Worm (Caenorhabditis elegans) whole organism, mixed stage, embryonic: ENCODE data around the gene ins-8.
A peak's percentile ranks its signal among the peaks of the same experiment; 100 is the strongest.
"Not testable (repeated sequence)": the region's sequence is repeated elsewhere in the genome, so short reads cannot be mapped to it uniquely, and the experiment has no call there.

Source experiments
- M03D4.4 ChIP-seq: sonication (generic microtip); optimal IDR thresholded peaks from 2 replicates; lab custom pipeline; 2017; ENCODE audit warnings: mild to moderate bottlenecking, missing genetic modification characterization, missing compliant biosample characterization
- blmp-1 ChIP-seq: fragments of 150-350 bp; optimal IDR thresholded peaks from 2 replicates; lab custom pipeline; 2014; ENCODE audit warnings: missing biosample characterization, missing genetic modification characterization
- ceh-39 ChIP-seq: fragments of 150-350 bp; optimal IDR thresholded peaks from 2 replicates; lab custom pipeline; 2014; ENCODE audit warnings: missing biosample characterization, missing genetic modification characterization
- ceh-43 ChIP-seq: fragments of 200-800 bp; sonication (Bioruptor generic); optimal IDR thresholded peaks from 2 replicates; lab custom pipeline; 2018; ENCODE audit warnings: mild to moderate bottlenecking, missing genetic modification characterization, moderate library complexity, missing compliant biosample characterization
- ceh-83 ChIP-seq: fragments of 200-800 bp; sonication (Bioruptor generic); optimal IDR thresholded peaks from 2 replicates; lab custom pipeline; 2018; ENCODE audit warnings: mild to moderate bottlenecking, missing genetic modification characterization, missing compliant biosample characterization
- ces-1 ChIP-seq: fragments of 150-350 bp; optimal IDR thresholded peaks from 2 replicates; lab custom pipeline; 2014; ENCODE audit warnings: missing biosample characterization, missing genetic modification reagents, missing genetic modification characterization
- cnd-1 ChIP-seq: fragments of 200-800 bp; sonication (Bioruptor generic); optimal IDR thresholded peaks from 2 replicates; lab custom pipeline; 2018; ENCODE audit warnings: mild to moderate bottlenecking, missing genetic modification characterization, missing compliant biosample characterization
- elt-1 ChIP-seq: sonication (generic microtip); optimal IDR thresholded peaks from 2 replicates; lab custom pipeline; 2017; ENCODE audit warnings: missing genetic modification characterization, mild to moderate bottlenecking, missing compliant biosample characterization, antibody characterized with exemption, moderate library complexity, borderline replicate concordance; ENCODE audit not compliant: insufficient read depth
- elt-3 ChIP-seq: fragments of 150-350 bp; optimal IDR thresholded peaks from 2 replicates; lab custom pipeline; 2014; ENCODE audit warnings: missing biosample characterization, missing genetic modification characterization
- ham-2 ChIP-seq: fragments of 200-800 bp; sonication (Bioruptor generic); optimal IDR thresholded peaks from 2 replicates; lab custom pipeline; 2018; ENCODE audit warnings: mild to moderate bottlenecking, missing genetic modification characterization, missing compliant biosample characterization
- hlh-1 ChIP-seq: fragments of 150-350 bp; optimal IDR thresholded peaks from 2 replicates; lab custom pipeline; 2014; ENCODE audit warnings: missing biosample characterization, missing genetic modification reagents, missing genetic modification characterization
- lin-32 ChIP-seq: fragments of 200-800 bp; sonication (Bioruptor generic); optimal IDR thresholded peaks from 2 replicates; lab custom pipeline; 2018; ENCODE audit warnings: mild to moderate bottlenecking, missing genetic modification characterization, missing compliant biosample characterization
- lsy-2 ChIP-seq: fragments of 150-350 bp; optimal IDR thresholded peaks from 2 replicates; lab custom pipeline; 2014; ENCODE audit warnings: missing biosample characterization, missing genetic modification characterization
- mep-1 ChIP-seq: fragments of 150-350 bp; optimal IDR thresholded peaks from 2 replicates; lab custom pipeline; 2017; ENCODE audit warnings: missing biosample characterization, missing genetic modification reagents, missing genetic modification characterization, inconsistent platforms
- mls-2 ChIP-seq: sonication (generic microtip); optimal IDR thresholded peaks from 2 replicates; lab custom pipeline; 2016; ENCODE audit warnings: mild to moderate bottlenecking, missing genetic modification characterization, moderate library complexity, missing compliant biosample characterization
- nhr-12 ChIP-seq: fragments of 150-350 bp; optimal IDR thresholded peaks from 2 replicates; lab custom pipeline; 2014; ENCODE audit warnings: missing biosample characterization, missing genetic modification characterization
- nhr-2 ChIP-seq: fragments of 150-350 bp; optimal IDR thresholded peaks from 2 replicates; lab custom pipeline; 2014; ENCODE audit warnings: missing biosample characterization, missing genetic modification characterization
- nhr-237 ChIP-seq: fragments of 150-350 bp; optimal IDR thresholded peaks from 2 replicates; lab custom pipeline; 2014; ENCODE audit warnings: missing biosample characterization, missing genetic modification characterization
- nhr-28 ChIP-seq: fragments of 150-350 bp; optimal IDR thresholded peaks from 2 replicates; lab custom pipeline; 2014; ENCODE audit warnings: missing biosample characterization, missing genetic modification characterization
- nhr-76 ChIP-seq: sonication (generic microtip); optimal IDR thresholded peaks from 2 replicates; lab custom pipeline; 2017; ENCODE audit warnings: missing biosample characterization, missing genetic modification characterization
- pha-4 ChIP-seq: fragments of 150-350 bp; optimal IDR thresholded peaks from 2 replicates; lab custom pipeline; 2018; ENCODE audit warnings: missing biosample characterization, missing genetic modification reagents, missing genetic modification characterization
- sem-2 ChIP-seq: fragments of 200-800 bp; sonication (Bioruptor generic); optimal IDR thresholded peaks from 2 replicates; lab custom pipeline; 2018; ENCODE audit warnings: mild to moderate bottlenecking, missing genetic modification characterization, missing compliant biosample characterization
- snpc-4 ChIP-seq: fragments of 150-350 bp; optimal IDR thresholded peaks from 2 replicates; lab custom pipeline; 2014; ENCODE audit warnings: missing biosample characterization, missing genetic modification characterization
- sptf-1 ChIP-seq: sonication (generic microtip); optimal IDR thresholded peaks from 2 replicates; lab custom pipeline; 2017; ENCODE audit warnings: mild to moderate bottlenecking, missing genetic modification characterization, moderate library complexity, missing compliant biosample characterization
- unc-39 ChIP-seq: fragments of 150-350 bp; optimal IDR thresholded peaks from 2 replicates; lab custom pipeline; 2014; ENCODE audit warnings: missing biosample characterization, missing genetic modification characterization
- unc-62 ChIP-seq: fragments of 150-350 bp; optimal IDR thresholded peaks from 2 replicates; lab custom pipeline; 2014; ENCODE audit warnings: missing biosample characterization, missing genetic modification reagents, missing genetic modification characterization
- zip-8 ChIP-seq: fragments of 150-350 bp; optimal IDR thresholded peaks from 2 replicates; lab custom pipeline; 2014; ENCODE audit warnings: missing biosample characterization, missing genetic modification characterization

ins-8 gene

DNA sequence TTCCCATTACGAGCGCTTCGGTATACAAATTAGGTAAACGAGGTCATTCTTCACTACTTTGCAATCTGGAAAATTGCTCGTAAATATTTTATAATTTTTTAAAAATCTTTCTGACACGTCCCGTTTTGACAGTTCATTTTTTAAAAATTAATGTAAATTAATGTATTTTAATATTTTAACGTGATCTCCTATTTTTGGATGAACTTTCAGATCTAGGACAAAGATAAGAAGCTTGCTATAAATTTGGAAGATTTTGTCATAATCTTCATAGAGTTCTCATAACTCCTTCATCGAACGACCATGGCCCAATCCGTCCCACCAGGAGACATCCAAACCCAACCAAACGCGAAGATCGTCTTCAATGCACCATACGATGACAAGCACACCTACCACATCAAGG lies 8.0 kb upstream of the ins-8 start, which contains the start of gene msp-76:
Gene msp-76 (plus strand): TSS at position 301 of the 400 bp plus-strand sequence.
- not testable (repeated sequence) for TF ChIP-seq sptf-1; nhr-76 (tag; lab: Kevin White, UChicago); zip-8 (tag; lab: Kevin White, UChicago)
- TF ChIP-seq, all 35 proteins: peak for 0; not testable (repeated sequence) for 35

DNA sequence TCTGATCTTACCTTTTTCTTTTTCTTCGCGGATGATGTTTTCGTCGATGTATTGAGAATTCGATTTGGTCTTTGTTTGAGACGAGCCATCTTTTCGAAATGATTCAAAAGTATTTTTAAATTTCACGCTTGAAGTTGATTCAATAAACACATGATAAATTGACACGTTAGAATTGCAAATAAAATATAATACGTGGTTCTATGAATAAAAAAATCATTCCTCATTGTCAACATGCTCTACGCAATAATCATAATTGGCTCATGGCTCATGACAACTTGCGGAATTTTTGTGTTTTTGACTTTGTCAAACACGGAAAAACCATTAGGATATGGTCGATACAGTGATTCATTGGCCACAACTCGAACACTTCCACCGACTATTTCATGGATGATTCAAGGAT lies 2.7 kb upstream of the ins-8 start, which contains the start of the genes htas-1 and ZK1251.3:
Gene htas-1 (minus strand): TSS at position 101 of the 400 bp plus-strand sequence.
Gene ZK1251.3 (plus strand): TSS at position 226 of the 400 bp plus-strand sequence.
- TF ChIP-seq elt-3: no peak
- TF ChIP-seq nhr-2: no peak
- no peak for TF ChIP-seq sem-2 (GFP tag; lab: Kevin White, UChicago)
- no peak for TF ChIP-seq nhr-28 (tag; lab: Kevin White, UChicago)

DNA sequence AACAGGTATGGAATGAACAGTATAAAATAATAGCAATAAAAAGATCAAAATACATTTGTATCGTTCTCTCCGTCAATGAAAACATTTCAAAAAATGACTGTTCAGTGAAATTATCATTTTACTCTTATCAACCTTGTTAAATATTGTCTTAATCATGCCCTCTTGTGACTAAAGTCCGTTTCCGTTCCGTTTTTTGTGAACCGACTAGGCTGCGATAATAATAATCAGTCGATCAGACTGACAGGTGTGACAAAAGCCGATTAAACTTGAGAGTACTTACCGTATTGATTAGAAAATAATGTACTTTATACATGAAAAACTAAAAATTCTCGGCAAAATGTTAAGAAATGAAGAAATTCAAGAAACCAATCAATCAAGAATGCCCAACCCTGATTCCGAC lies 1.8 kb upstream of the ins-8 start, which contains the start of gene ins-7:
Gene ins-7 (minus strand): TSS at position 332 of the 400 bp plus-strand sequence.
- TF ChIP-seq lsy-2 (tag; lab: Kevin White, UChicago) (no peak), nhr-76 (tag; lab: Kevin White, UChicago) (no peak), ceh-39 (tag; lab: Kevin White, UChicago) (no peak), unc-62 (GFP tag; lab: Kevin White, UChicago) (no peak), nhr-237 (no peak), mep-1 (tag; lab: Kevin White, UChicago) (no peak), elt-3 (no peak), ceh-83 (GFP tag; lab: Kevin White, UChicago) (no peak), mls-2 (tag; lab: Kevin White, UChicago) (no peak), lin-32 (GFP tag; lab: Kevin White, UChicago) (no peak), sptf-1 (no peak)

DNA sequence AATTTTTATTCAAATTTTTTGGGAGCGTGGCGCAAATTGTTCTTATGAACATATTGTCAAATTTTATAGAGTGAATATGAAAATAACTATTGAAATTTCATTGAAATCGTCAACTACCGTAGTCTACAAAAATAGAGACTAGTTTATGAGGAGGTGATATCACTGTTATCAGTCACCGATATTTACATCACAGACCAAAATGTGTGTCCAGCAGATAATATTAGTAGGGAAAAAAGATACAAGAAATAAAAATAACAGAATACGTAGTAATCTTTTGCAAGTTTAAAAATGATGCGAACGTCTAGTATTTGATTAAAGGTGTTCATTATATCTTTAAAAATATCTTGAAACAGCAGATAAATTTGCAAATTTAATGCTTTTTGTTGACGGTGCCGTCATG lies 1.4 kb downstream of the ins-8 start:
- TF ChIP-seq ceh-43 (GFP tag; lab: Kevin White, UChicago) (no peak), sptf-1 (no peak), elt-3 (no peak), unc-62 (GFP tag; lab: Kevin White, UChicago) (no peak), mep-1 (tag; lab: Kevin White, UChicago) (no peak), ces-1 (GFP tag; lab: Kevin White, UChicago) (no peak), pha-4 (tag; lab: Kevin White, UChicago) (no peak), nhr-28 (tag; lab: Kevin White, UChicago) (no peak), zip-8 (tag; lab: Kevin White, UChicago) (no peak)

DNA sequence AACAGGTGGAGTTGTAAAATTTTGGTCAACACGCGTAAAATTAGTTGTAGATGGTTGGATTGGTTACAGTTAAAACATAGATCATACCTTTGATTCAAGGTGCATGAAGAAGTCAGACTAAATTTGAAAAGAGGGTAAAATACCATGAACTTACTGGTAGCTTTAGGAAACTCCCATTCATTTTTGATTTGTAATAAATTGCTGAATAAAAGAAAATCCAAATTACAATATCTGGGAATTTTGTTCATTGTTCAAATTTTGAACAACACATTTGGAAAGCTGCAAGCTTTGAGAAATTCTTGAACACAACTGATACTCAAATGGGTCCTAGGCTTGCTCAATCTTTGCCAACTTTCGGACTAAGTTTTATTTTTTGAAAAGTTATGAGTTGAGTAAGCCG lies 2.7 kb downstream of the ins-8 start:
- TF ChIP-seq zip-8 (tag; lab: Kevin White, UChicago): no peak
- TF ChIP-seq ceh-39 (tag; lab: Kevin White, UChicago): no peak
- no peak for TF ChIP-seq sptf-1
- TF ChIP-seq unc-39 (tag; lab: Kevin White, UChicago): no peak
- no peak for TF ChIP-seq lsy-2 (tag; lab: Kevin White, UChicago)
- no peak for TF ChIP-seq mep-1 (tag; lab: Kevin White, UChicago)

DNA sequence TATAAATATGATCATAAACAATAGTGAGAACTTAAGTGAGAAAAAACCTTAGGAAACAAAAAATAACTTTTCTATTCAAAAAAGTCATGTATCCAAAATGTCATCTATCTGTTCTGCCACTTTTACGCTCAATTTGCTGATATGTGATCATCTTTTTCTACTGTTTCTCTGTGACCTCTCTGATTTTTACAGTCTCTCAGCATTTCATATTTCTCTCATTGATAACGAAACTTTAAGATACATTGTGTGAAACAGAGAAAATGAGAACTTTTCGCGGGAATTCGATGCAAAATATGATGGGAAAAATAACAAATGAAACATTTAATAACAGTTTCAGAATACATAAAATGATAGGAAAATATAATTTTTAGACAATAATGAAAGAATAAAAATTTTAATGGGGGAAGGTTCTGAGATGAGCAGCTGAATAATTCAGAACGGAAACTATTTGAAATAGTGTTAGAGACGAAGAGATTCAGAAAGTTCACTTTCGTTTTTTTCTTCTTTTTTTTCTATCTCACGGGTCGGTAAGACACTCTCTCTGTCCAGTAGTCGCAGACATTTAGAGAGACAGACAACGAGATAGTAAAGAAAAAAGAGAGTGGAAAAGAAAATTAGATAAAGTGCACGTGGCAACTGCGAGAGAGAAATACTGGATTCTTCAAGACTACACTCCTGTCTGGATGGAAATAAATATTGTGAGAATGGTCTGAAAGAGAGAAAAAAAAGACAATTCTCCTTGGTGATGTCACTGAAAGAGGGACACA lies 3.3 kb downstream of the ins-8 start:
- TF ChIP-seq sptf-1 (no peak), zip-8 (tag; lab: Kevin White, UChicago) (no peak), nhr-12 (tag; lab: Kevin White, UChicago) (no peak), elt-1 (tag; lab: Kevin White, UChicago) (no peak), M03D4.4 (tag; lab: Kevin White, UChicago) (no peak), ces-1 (GFP tag; lab: Kevin White, UChicago) (peak; percentile 78), nhr-76 (tag; lab: Kevin White, UChicago) (no peak), ham-2 (no peak), cnd-1 (tag; lab: Kevin White, UChicago) (no peak), hlh-1 (tag; lab: Kevin White, UChicago) (no peak), blmp-1 (peak; percentile 86), unc-62 (GFP tag; lab: Kevin White, UChicago) (peak; percentile 18), ceh-83 (GFP tag; lab: Kevin White, UChicago) (no peak), lin-32 (GFP tag; lab: Kevin White, UChicago) (no peak), snpc-4 (no peak), mep-1 (tag; lab: Kevin White, UChicago) (peak; percentile 15), elt-3 (no peak)
